Fruit fly (Drosophila melanogaster): ENCODE results near the gene CG13361.

CG13361 gene

DNA sequence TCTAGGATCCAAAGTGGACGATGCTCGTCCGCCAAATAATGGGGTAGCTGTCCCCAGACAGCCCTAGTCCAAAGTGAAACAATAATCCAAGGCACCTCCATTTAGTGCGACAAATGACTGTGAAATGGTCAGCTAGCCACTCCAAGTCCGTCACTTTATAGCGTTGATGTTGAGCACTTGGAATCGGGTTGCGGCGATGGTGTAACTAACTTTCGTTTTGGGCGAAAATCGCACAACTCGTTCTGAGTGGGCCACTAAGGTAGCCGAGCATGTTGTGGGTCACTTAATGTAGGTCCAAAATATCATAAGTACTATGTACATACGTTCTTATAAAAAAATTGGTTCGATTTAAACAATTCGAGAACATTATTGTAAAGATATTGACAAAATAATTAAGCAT, at the start of gene CG13361:
TSS of gene CG13361 (minus strand) at position 101 of the 400 bp plus-strand sequence.
- no peak for TF ChIP-seq eg (GFP tag; IDR thresholded peaks at IDR 0.05)
- TF ChIP-seq spab (GFP tag; optimal IDR thresholded peaks at IDR 0.05), result no peak
- no peak for TF ChIP-seq CG8319 (GFP tag; optimal IDR thresholded peaks at IDR 0.05)
- no peak for TF ChIP-seq dsx (GFP tag; optimal IDR thresholded peaks at IDR 0.05; ENCODE audit: poor library complexity, severe bottlenecking)
- TF ChIP-seq Met (GFP tag; optimal IDR thresholded peaks at IDR 0.05), result no peak
- no peak for TF ChIP-seq OdsH (GFP tag; optimal IDR thresholded peaks at IDR 0.05)

DNA sequence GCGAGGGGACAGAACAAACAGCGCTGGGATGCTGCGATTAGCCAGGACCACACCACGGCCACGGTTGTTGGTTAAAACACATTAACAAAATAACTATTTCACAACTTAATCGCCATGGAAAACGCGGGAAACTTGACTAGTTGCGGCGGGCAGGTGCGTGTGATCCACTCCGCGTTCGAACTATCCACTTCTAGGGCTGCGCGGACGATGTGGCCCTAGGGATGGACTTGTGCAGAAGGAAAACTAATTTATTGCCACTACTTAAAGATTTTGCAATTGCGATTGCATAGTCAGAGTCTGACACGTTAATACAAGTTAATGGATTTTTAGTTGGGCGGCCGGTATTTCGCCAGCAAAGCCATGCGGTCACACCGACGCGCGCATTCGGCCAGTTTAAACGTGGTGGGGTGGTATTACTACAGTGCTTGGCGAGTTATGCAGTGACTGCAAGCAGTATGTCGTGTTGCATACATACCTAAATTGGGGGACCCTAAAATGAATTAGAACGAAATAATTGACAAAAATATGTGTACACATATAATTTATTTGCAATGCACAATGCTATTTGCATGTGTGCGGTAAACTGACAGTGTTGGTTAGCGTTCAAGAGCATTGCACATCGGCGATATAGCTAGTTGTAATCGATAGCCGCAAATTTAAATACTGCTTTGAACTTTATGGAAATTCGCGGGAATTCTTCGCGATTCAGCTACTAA, 47.9 kb upstream of the CG13361 start, which contains the start of gene Rbf:
TSS of gene Rbf (minus strand) at position 323 of the 716 bp plus-strand sequence.
- no peak for TF ChIP-seq Eip93F (GFP tag; optimal IDR thresholded peaks at IDR 0.05)
- TF ChIP-seq pdm3 (GFP tag; optimal IDR thresholded peaks at IDR 0.05), result no peak
- TF ChIP-seq Ets96B (tag; optimal IDR thresholded peaks at IDR 0.05), result no peak
- TF ChIP-seq CG7368 (GFP tag; optimal IDR thresholded peaks at IDR 0.05), result no peak
- no peak for TF ChIP-seq CG6163 (GFP tag; IDR thresholded peaks at IDR 0.05)
- peak; percentile 1 for TF ChIP-seq CG10631 (GFP tag; optimal IDR thresholded peaks at IDR 0.05)
- TF ChIP-seq Eip78C (GFP tag), result peak; percentile 47
- no peak for TF ChIP-seq fd85E (GFP tag; optimal IDR thresholded peaks at IDR 0.05)
- TF ChIP-seq CG1621 (tag; optimal IDR thresholded peaks at IDR 0.05), result no peak
- no peak for TF ChIP-seq Eip75B (GFP tag; optimal IDR thresholded peaks at IDR 0.05)
- TF ChIP-seq CG3032 (tag; optimal IDR thresholded peaks at IDR 0.05), result no peak
- TF ChIP-seq svp (GFP tag), result peak; percentile 23
- TF ChIP-seq CG6854 (GFP tag; optimal IDR thresholded peaks at IDR 0.05), result no peak
- peak; percentile 6 for TF ChIP-seq CG6808 (GFP tag; optimal IDR thresholded peaks at IDR 0.05)
- peak; percentile 18 for TF ChIP-seq topi (GFP tag; optimal IDR thresholded peaks at IDR 0.05)
- TF ChIP-seq spab (GFP tag; optimal IDR thresholded peaks at IDR 0.05), result no peak
- TF ChIP-seq net (GFP tag; optimal IDR thresholded peaks at IDR 0.05), result no peak
- TF ChIP-seq CG8319 (GFP tag; optimal IDR thresholded peaks at IDR 0.05), result no peak
- TF ChIP-seq Lpt (GFP tag; optimal IDR thresholded peaks at IDR 0.05), result no peak
- no peak for TF ChIP-seq CG6276 (GFP tag; optimal IDR thresholded peaks at IDR 0.05)
- TF ChIP-seq Hr38 (GFP tag; optimal IDR thresholded peaks at IDR 0.05), result no peak
- TF ChIP-seq CG3919 (GFP tag; optimal IDR thresholded peaks at IDR 0.05), result peak; percentile 13
- TF ChIP-seq CG8632 (GFP tag; optimal IDR thresholded peaks at IDR 0.05), result no peak
- TF ChIP-seq CG11902 (GFP tag; optimal IDR thresholded peaks at IDR 0.05), result no peak
- TF ChIP-seq Ets21C (GFP tag; optimal IDR thresholded peaks at IDR 0.05), result no peak
- TF ChIP-seq salr (GFP tag; optimal IDR thresholded peaks at IDR 0.05), result no peak
- no peak for TF ChIP-seq CG11294 (GFP tag; IDR thresholded peaks at IDR 0.05)
- TF ChIP-seq CG8119 (GFP tag; IDR thresholded peaks at IDR 0.05), result no peak
- no peak for TF ChIP-seq dsx (GFP tag; optimal IDR thresholded peaks at IDR 0.05; ENCODE audit: poor library complexity, severe bottlenecking)
- TF ChIP-seq Sox15 (GFP tag; optimal IDR thresholded peaks at IDR 0.05), result no peak
- TF ChIP-seq achi (GFP tag; optimal IDR thresholded peaks at IDR 0.05), result no peak
- TF ChIP-seq Smox (GFP tag; optimal IDR thresholded peaks at IDR 0.05), result no peak
- TF ChIP-seq eg (GFP tag; IDR thresholded peaks at IDR 0.05), result no peak
- TF ChIP-seq acj6 (GFP tag; optimal IDR thresholded peaks at IDR 0.05), result no peak
- TF ChIP-seq CG11762 (GFP tag; optimal IDR thresholded peaks at IDR 0.05; ENCODE audit: insufficient read depth), result no peak
- no peak for TF ChIP-seq CG10669 (GFP tag; optimal IDR thresholded peaks at IDR 0.05)
- no peak for TF ChIP-seq Blimp-1 (GFP tag; optimal IDR thresholded peaks at IDR 0.05)
- TF ChIP-seq CG6792 (GFP tag; optimal IDR thresholded peaks at IDR 0.05), result no peak
- TF ChIP-seq Hr4 (GFP tag; optimal IDR thresholded peaks at IDR 0.05), result no peak
- no peak for TF ChIP-seq Hr39 (GFP tag; optimal IDR thresholded peaks at IDR 0.05)
- no peak for TF ChIP-seq CG9139 (GFP tag; optimal IDR thresholded peaks at IDR 0.05)
- peak; percentile 6 for TF ChIP-seq cyc (GFP tag; optimal IDR thresholded peaks at IDR 0.05)
- TF ChIP-seq CG31627 (GFP tag; optimal IDR thresholded peaks at IDR 0.05), result peak; percentile 12
- TF ChIP-seq CG4318 (GFP tag; optimal IDR thresholded peaks at IDR 0.05), result no peak
- peak; percentile 14 for TF ChIP-seq Sox14 (GFP tag; optimal IDR thresholded peaks at IDR 0.05)
- TF ChIP-seq esn (GFP tag; optimal IDR thresholded peaks at IDR 0.05), result no peak
- TF ChIP-seq ss (GFP tag; optimal IDR thresholded peaks at IDR 0.05), result no peak
